Worm (Caenorhabditis elegans) whole organism, L3 larva: ENCODE measurements around the gene otpl-2.

Source experiments
- ceh-82 ChIP-seq: fragments of 150-350 bp; optimal IDR thresholded peaks from 2 replicates; lab custom pipeline; 2014; ENCODE audit warnings: missing biosample characterization, missing genetic modification characterization
- nhr-11 ChIP-seq: fragments of 150-350 bp; optimal IDR thresholded peaks from 2 replicates; lab custom pipeline; 2014; ENCODE audit warnings: missing biosample characterization, missing genetic modification characterization
- nhr-12 ChIP-seq: fragments of 150-350 bp; optimal IDR thresholded peaks from 2 replicates; lab custom pipeline; 2014; ENCODE audit warnings: missing biosample characterization, missing genetic modification characterization
- nhr-28 ChIP-seq: fragments of 150-350 bp; optimal IDR thresholded peaks from 2 replicates; lab custom pipeline; 2014; ENCODE audit warnings: missing biosample characterization, missing genetic modification characterization
- pqm-1 ChIP-seq: fragments of 150-350 bp; optimal IDR thresholded peaks from 2 replicates; lab custom pipeline; 2017; ENCODE audit warnings: missing biosample characterization, missing genetic modification characterization, inconsistent platforms
- ztf-11 ChIP-seq: fragments of 150-350 bp; optimal IDR thresholded peaks from 2 replicates; lab custom pipeline; 2014; ENCODE audit warnings: missing biosample characterization, missing genetic modification characterization

- TF ChIP-seq ztf-11 (no peak), ceh-82 (tag; lab: Kevin White, UChicago) (no peak), pqm-1 (tag; lab: Kevin White, UChicago) (no peak), nhr-28 (no peak), nhr-12 (tag; lab: Kevin White, UChicago) (no peak), nhr-11 (tag; lab: Kevin White, UChicago) (no peak)
Observed at ce11 chrV:4094740-4095139, 21.2 kb downstream of the otpl-2 start, which contains the start of gene nhr-181.
